Worm (Caenorhabditis elegans) whole organism, L2 larva: Measurements from ENCODE around the gene M04G7.1.

ENCODE experiments used
- F13H6.1 ChIP-seq: sonication (generic microtip); optimal IDR thresholded peaks from 2 replicates; lab custom pipeline; 2016; ENCODE audit warnings: missing genetic modification characterization, missing compliant biosample characterization
- ZK546.5 ChIP-seq: sonication (generic microtip); optimal IDR thresholded peaks from 2 replicates; lab custom pipeline; 2017; ENCODE audit warnings: missing biosample characterization, missing genetic modification characterization
- mab-5 ChIP-seq: fragments of 150-350 bp; optimal IDR thresholded peaks from 2 replicates; lab custom pipeline; 2014; ENCODE audit warnings: missing biosample characterization, missing genetic modification characterization
- skn-1 ChIP-seq: sonication (generic microtip); optimal IDR thresholded peaks from 2 replicates; lab custom pipeline; 2017; ENCODE audit warnings: missing biosample characterization, missing genetic modification characterization
- ztf-1 ChIP-seq: fragments of 200-800 bp; sonication (Bioruptor generic); conservative IDR thresholded peaks from 2 replicates; pipeline ENCODE4 v1.3.6; 2022; ENCODE audit warnings: missing genetic modification characterization, missing compliant biosample characterization
- ztf-11 ChIP-seq: sonication (generic microtip); optimal IDR thresholded peaks from 2 replicates; lab custom pipeline; 2017; ENCODE audit warnings: missing biosample characterization, missing genetic modification characterization

DNA sequence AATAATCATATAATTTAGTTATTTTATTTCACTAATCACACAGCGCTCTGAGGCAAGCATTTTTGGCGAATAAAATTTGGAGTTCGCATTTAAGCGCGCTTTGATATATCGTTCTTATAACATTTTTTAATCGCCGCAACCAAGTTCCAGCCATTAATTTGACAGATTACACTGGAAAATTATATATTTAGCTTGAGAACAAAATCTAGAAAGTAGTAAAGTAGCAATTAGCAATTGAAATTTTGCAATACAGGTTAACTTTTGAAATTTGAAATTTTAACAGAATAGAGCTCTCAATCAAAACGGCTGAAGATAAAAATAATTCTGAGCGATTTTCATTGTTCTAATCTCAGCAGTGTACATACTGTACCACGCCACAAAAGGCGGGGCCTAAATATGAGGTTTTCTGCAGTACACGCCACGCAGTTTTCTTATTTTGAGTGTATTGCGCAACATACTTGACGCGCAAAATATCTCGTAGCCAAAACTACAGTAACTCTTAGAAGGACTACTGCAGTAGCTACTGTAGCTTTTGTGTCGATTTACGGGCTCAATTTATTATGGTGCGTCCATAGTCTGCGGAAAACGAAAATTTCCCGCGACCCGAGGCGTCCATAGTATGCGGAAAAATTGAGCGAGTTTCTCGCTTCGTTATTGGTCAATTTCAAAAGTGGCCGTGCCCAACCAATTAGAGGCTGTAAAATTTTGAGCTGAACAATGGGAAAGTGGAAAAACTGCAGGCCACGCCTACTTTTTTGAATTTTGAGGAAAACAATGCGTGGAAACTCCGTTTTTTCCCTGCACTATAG, 28.3 kb upstream of the M04G7.1 start:
- no peak for TF ChIP-seq mab-5 (tag; lab: Kevin White, UChicago)
- TF ChIP-seq skn-1 (tag; lab: Kevin White, UChicago) = no peak
- TF ChIP-seq ZK546.5 (tag; lab: Kevin White, UChicago) = no peak
- no peak for TF ChIP-seq F13H6.1 (tag; lab: Kevin White, UChicago)
- TF ChIP-seq ztf-11 = no peak
- TF ChIP-seq ztf-1 (GFP tag; lab: Robert Waterston, UW) = no peak
